Worm (Caenorhabditis elegans): ENCODE data around the gene flad-1.

ce11 chrII:9933947-9934383 lies 10.0 kb upstream of the flad-1 start:
- TF ChIP-seq snpc-4 (GFP tag; optimal IDR thresholded peaks at IDR 0.05) = no peak
- peak in 1 of 4 experiments; percentile 3 for TF ChIP-seq snpc-4 (tag; optimal IDR thresholded peaks at IDR 0.05)
- TF ChIP-seq efl-1 (GFP tag; optimal IDR thresholded peaks at IDR 0.05) = no peak
- no peak for TF ChIP-seq mel-28 (tag; optimal IDR thresholded peaks at IDR 0.05; ENCODE audit: borderline replicate concordance)
- TF ChIP-seq unc-62 (GFP tag; optimal IDR thresholded peaks at IDR 0.05) = no peak
- TF ChIP-seq hsf-1 (GFP tag; IDR thresholded peaks at IDR 0.05) = 0 out of 2 replicates have a peak, but pooled peaks have one; percentile 20
- peak; percentile 8 for TF ChIP-seq zim-3 (tag; optimal IDR thresholded peaks at IDR 0.05)
- TF ChIP-seq tbx-9 (tag; optimal IDR thresholded peaks at IDR 0.05; ENCODE audit: borderline replicate concordance) = no peak
- no peak for TF ChIP-seq lin-35 (GFP tag; optimal IDR thresholded peaks at IDR 0.05)
- peak; percentile 18 for TF ChIP-seq nhr-80 (tag; optimal IDR thresholded peaks at IDR 0.05)
- TF ChIP-seq chd-7 (tag; optimal IDR thresholded peaks at IDR 0.05) = peak; percentile 10
